Fruit fly (Drosophila melanogaster): ENCODE results near the gene RpL7A.

DNA sequence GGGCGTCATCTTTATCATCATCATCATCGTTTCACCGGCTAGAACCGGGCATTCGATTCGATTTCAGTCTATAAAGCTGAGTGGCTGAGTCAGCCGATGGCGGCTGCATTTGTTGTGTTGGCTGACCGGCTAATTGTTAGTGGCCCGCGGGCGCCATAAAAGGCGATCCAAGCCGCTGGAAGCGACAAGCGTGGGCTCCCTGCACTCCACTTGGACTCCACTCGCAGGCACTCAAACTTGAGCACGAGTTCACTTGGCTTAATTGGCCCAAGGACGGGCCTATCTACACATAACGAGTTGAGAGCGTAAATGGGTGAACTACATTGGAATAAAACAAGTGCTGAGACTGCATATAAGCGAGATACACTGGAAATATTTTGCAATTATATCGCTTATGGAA lies 18.3 kb upstream of the RpL7A start:
- TF ChIP-seq dmrt93B (GFP tag; optimal IDR thresholded peaks at IDR 0.05), result no peak
- no peak for TF ChIP-seq Sp1 (GFP tag; optimal IDR thresholded peaks at IDR 0.05)
- TF ChIP-seq h (GFP tag; optimal IDR thresholded peaks at IDR 0.05), result no peak
- no peak for TF ChIP-seq rgr (GFP tag; optimal IDR thresholded peaks at IDR 0.05)

All from whole organism, wandering third instar larva.